Worm (Caenorhabditis elegans): ENCODE results near the gene ttll-12.

The ttll-12 gene

DNA sequence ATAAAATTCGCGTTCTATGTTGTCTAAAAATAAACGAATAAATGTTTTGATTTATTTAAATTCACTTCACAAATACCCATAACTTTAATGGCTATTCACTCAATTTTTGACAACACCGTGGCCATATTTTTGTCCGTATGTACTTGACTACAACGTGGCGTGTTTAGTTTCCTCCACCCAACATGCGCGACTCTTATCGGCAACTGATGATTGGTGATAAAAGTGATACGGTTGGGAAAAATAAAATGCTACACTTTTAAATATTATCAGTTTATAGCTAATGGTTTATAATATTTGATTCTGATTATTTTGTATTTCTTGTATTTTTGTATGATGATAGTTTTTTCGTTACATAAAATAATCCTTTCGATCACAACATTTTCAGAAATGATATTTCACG, 47.2 kb upstream of the ttll-12 start, which contains the start of gene acs-7 (continued):
- peak; percentile 99 for TF ChIP-seq pqm-1 (tag; optimal IDR thresholded peaks at IDR 0.05)

DNA sequence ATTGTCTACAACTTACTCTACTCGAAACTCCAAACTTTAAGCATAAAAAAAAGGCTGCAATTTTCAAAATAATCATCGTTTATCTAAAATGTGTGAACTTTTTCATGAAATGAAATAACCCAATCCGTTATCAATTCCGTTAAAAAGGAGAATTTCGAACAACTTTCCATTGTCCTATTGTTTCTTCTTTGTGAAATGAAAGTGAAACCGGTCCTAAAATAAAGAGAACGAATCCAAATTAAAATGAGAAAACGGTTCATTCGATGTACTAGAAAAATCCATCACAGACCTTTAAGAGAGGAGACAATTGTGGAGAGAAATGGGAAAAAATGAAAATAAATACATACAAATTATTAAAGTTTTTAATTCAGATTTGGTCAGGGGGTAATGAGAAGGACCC, 43.1 kb upstream of the ttll-12 start, which contains the start of gene C01G6.9:
Gene C01G6.9 (minus strand): TSS at position 141 of the 400 bp plus-strand sequence.
- TF ChIP-seq fos-1 (tag; optimal IDR thresholded peaks at IDR 0.05) (no peak), ama-1 (optimal IDR thresholded peaks at IDR 0.05) (no peak), snpc-4 (tag; optimal IDR thresholded peaks at IDR 0.05) (no peak), nhr-11 (tag; optimal IDR thresholded peaks at IDR 0.05) (no peak), elt-1 (tag; optimal IDR thresholded peaks at IDR 0.05) (no peak), ceh-28 (tag; optimal IDR thresholded peaks at IDR 0.05) (no peak), aly-2 (tag; optimal IDR thresholded peaks at IDR 0.05) (no peak), ceh-16 (tag; optimal IDR thresholded peaks at IDR 0.05) (no peak), ceh-82 (tag; optimal IDR thresholded peaks at IDR 0.05) (no peak), lin-15B (tag; optimal IDR thresholded peaks at IDR 0.05) (no peak), unc-62 (GFP tag; optimal IDR thresholded peaks at IDR 0.05) (no peak), nhr-23 (tag; optimal IDR thresholded peaks at IDR 0.05) (no peak), nhr-25 (tag; optimal IDR thresholded peaks at IDR 0.05) (no peak), egl-27 (tag; optimal IDR thresholded peaks at IDR 0.05) (no peak), elt-3 (tag; optimal IDR thresholded peaks at IDR 0.05) (no peak), nhr-28 (tag; optimal IDR thresholded peaks at IDR 0.05) (no peak), nhr-76 (tag; optimal IDR thresholded peaks at IDR 0.05) (no peak), nhr-77 (tag; optimal IDR thresholded peaks at IDR 0.05) (no peak), nhr-43 (tag; optimal IDR thresholded peaks at IDR 0.05; ENCODE audit: poor library complexity, severe bottlenecking) (no peak), eor-1 (tag; optimal IDR thresholded peaks at IDR 0.05) (no peak)

DNA sequence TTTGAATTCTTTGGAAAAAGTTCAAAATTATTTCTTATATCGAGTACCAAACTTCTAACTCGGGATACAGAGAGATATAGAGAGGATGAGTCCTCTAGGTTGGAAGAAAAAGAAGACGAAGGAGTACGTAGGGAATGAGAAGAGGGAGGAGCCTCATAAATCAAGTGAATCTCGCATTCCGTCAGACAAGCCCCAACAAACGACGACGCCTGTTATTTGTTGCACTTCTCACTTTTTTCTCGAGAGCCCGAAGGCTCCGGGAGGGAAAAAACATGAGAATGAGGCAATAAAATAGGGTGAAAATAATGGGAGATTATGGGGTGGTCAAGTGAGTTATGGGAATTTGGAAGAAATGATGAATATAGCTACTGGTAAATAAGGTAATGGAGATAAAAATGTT, 39.1 kb upstream of the ttll-12 start:
- TF ChIP-seq nfya-1 (tag; optimal IDR thresholded peaks at IDR 0.05; ENCODE audit: insufficient read depth), result peak; percentile 32
- peak; percentile 89 for TF ChIP-seq egl-5 (tag; optimal IDR thresholded peaks at IDR 0.05)
- TF ChIP-seq sea-2 (GFP tag; optimal IDR thresholded peaks at IDR 0.05), result no peak
- TF ChIP-seq lin-39 (tag; optimal IDR thresholded peaks at IDR 0.05), result peak; percentile 86
- TF ChIP-seq jun-1 (tag; optimal IDR thresholded peaks at IDR 0.05), result no peak

DNA sequence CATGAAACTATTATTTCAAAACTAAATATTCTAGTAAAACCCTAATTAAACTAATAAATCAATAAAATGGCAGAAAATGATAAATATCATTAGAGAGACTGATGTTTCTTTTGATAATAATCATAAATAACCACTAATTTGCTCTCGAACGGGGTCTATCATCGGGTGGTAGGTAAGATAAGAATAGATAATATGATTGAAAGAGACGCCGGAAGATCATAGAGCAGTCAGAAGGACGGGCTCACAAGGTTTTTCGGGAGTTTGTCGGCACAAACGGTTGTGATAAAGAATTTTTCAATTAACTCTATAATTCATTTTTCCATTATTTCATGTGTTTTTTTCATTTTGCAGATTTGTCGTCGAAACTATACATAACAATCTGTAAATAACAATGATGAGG, 37.7 kb upstream of the ttll-12 start:
- TF ChIP-seq eor-1 (tag; optimal IDR thresholded peaks at IDR 0.05) (no peak), pqm-1 (tag; optimal IDR thresholded peaks at IDR 0.05) (peak; percentile 93), nhr-11 (tag; optimal IDR thresholded peaks at IDR 0.05) (no peak), elt-2 (tag; optimal IDR thresholded peaks at IDR 0.05) (peak; percentile 95), ceh-9 (tag; optimal IDR thresholded peaks at IDR 0.05) (no peak), jun-1 (tag; optimal IDR thresholded peaks at IDR 0.05) (peak; percentile 42), snpc-4 (tag; optimal IDR thresholded peaks at IDR 0.05) (no peak), pha-4 (tag; optimal IDR thresholded peaks at IDR 0.05) (peak; percentile 47)

DNA sequence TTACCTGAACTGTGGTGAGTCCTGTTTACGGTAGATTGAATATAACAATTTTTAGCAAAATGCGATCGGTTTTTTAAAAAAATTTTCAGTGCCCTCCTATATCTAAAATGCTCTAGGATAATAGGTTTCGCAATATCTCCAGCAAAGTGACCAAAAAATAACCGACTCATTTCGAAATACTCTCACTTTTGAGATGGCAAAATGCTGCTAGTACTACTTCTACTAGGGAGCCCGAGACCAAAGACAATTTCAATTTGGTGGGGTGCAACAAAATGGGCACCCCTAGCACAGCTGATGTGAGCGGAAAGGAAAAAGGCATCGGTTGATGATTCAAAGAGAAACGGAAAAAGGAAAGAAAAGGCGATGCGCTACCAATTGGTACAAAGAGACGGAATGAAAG, 35.3 kb upstream of the ttll-12 start:
- TF ChIP-seq zag-1 (tag; optimal IDR thresholded peaks at IDR 0.05) (no peak), mml-1 (tag; optimal IDR thresholded peaks at IDR 0.05) (no peak), ZK546.5 (tag; optimal IDR thresholded peaks at IDR 0.05) (no peak), elt-1 (tag; optimal IDR thresholded peaks at IDR 0.05) (no peak), ama-1 (optimal IDR thresholded peaks at IDR 0.05) (no peak), daf-12 (tag; optimal IDR thresholded peaks at IDR 0.05) (no peak), hmg-11 (tag; optimal IDR thresholded peaks at IDR 0.05) (no peak), nhr-23 (tag; optimal IDR thresholded peaks at IDR 0.05) (no peak), nhr-28 (tag; optimal IDR thresholded peaks at IDR 0.05) (no peak), fkh-10 (GFP tag; optimal IDR thresholded peaks at IDR 0.05) (no peak), aly-2 (tag; optimal IDR thresholded peaks at IDR 0.05) (no peak), pqm-1 (tag; optimal IDR thresholded peaks at IDR 0.05) (no peak), unc-62 (GFP tag; optimal IDR thresholded peaks at IDR 0.05) (no peak), nhr-76 (tag; optimal IDR thresholded peaks at IDR 0.05) (no peak), ceh-16 (tag; optimal IDR thresholded peaks at IDR 0.05) (no peak), ztf-11 (tag; optimal IDR thresholded peaks at IDR 0.05) (no peak), lin-15B (tag; optimal IDR thresholded peaks at IDR 0.05) (no peak)

Measured in whole organism, L3 larva.